Worm (Caenorhabditis elegans): ENCODE results near the gene sgn-1.

Gene sgn-1

DNA sequence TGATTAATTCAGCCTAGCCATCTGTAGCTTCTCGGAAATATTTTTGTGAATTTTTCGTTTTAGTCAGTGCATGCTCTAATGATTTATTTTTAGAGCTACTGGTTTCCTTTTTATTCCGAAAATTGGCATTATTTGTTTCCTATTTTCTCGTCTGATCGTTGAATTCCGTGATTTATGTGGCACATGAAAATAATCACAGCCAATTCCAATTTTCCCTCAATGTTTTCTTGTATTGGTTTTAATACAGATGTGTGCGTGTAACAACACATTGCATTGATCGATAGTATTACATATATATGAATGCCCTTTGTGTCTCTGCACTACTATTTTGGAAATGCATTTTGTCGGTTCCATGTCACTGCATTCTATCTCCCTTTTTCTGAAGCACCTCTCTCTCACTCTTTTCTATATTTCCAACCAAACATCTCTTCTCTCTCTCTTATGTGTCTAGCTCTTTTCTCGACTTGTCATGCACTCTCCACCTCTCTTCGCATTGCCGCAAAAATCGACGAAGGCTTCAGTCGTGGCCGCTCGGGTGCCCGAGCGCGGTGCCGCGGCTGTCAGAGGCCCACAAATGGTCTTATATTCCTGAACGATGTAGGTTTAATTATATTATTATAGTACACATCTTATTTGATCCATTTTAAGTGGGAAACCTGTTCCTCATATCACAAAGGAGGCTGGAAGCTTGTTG lies 912 bp upstream of the sgn-1 start:
- TF ChIP-seq vab-15 (tag; optimal IDR thresholded peaks at IDR 0.05) (no peak), ama-1 (optimal IDR thresholded peaks at IDR 0.05) (peak; percentile 79), mep-1 (tag; optimal IDR thresholded peaks at IDR 0.05) (peak; percentile 25), tbx-2 (tag; optimal IDR thresholded peaks at IDR 0.05) (no peak), rnt-1 (tag; optimal IDR thresholded peaks at IDR 0.05) (peak; percentile 12), lin-14 (GFP tag; optimal IDR thresholded peaks at IDR 0.05) (peak; percentile 62), skn-1 (tag; optimal IDR thresholded peaks at IDR 0.05) (peak; percentile 8), F16B12.6 (tag; optimal IDR thresholded peaks at IDR 0.05) (peak; percentile 5), C04F5.9 (tag; optimal IDR thresholded peaks at IDR 0.05) (no peak), snu-23 (GFP tag; optimal IDR thresholded peaks at IDR 0.05) (peak; percentile 52), lin-13 (GFP tag; optimal IDR thresholded peaks at IDR 0.05) (no peak), ceh-8 (GFP tag; optimal IDR thresholded peaks at IDR 0.05) (peak; percentile 10), nhr-47 (tag; optimal IDR thresholded peaks at IDR 0.05) (peak; percentile 27), ceh-82 (tag; optimal IDR thresholded peaks at IDR 0.05) (peak in 1 of 3 experiments; percentile 41), fkh-8 (tag; optimal IDR thresholded peaks at IDR 0.05) (peak; percentile 32), efl-1 (optimal IDR thresholded peaks at IDR 0.05) (peak; percentile 28 to 57), efl-1 (GFP tag; optimal IDR thresholded peaks at IDR 0.05 in 1 of 2) (no peak), egl-13 (tag; optimal IDR thresholded peaks at IDR 0.05) (peak; percentile 50), jun-1 (tag; optimal IDR thresholded peaks at IDR 0.05) (peak; percentile 30), ces-1 (GFP tag; optimal IDR thresholded peaks at IDR 0.05) (no peak), lir-3 (tag; optimal IDR thresholded peaks at IDR 0.05; ENCODE audit: poor library complexity) (no peak), Y116A8C.19 (tag; optimal IDR thresholded peaks at IDR 0.05; ENCODE audit: borderline replicate concordance) (no peak), swsn-7 (tag; optimal IDR thresholded peaks at IDR 0.05) (peak; percentile 7), lsy-2 (tag; optimal IDR thresholded peaks at IDR 0.05) (peak; percentile 9 to 54), lin-35 (GFP tag; optimal IDR thresholded peaks at IDR 0.05) (peak in 1 of 2 experiments; percentile 26), nhr-85 (tag) (no peak), nhr-90 (tag; optimal IDR thresholded peaks at IDR 0.05; ENCODE audit: poor library complexity) (peak; percentile 19), fos-1 (tag; optimal IDR thresholded peaks at IDR 0.05) (peak; percentile 24), fkh-4 (tag; optimal IDR thresholded peaks at IDR 0.05; ENCODE audit: borderline replicate concordance) (peak; percentile 78), dpl-1 (GFP tag; optimal IDR thresholded peaks at IDR 0.05) (peak in 1 of 3 experiments; percentile 26), hlh-17 (GFP tag; optimal IDR thresholded peaks at IDR 0.05; ENCODE audit: borderline replicate concordance) (no peak), unc-130 (tag; optimal IDR thresholded peaks at IDR 0.05) (no peak), zag-1 (tag; optimal IDR thresholded peaks at IDR 0.05) (peak; percentile 37), hlh-4 (tag; optimal IDR thresholded peaks at IDR 0.05) (no peak), xbp-1 (tag; optimal IDR thresholded peaks at IDR 0.05) (peak; percentile 3), sptf-1 (tag; optimal IDR thresholded peaks at IDR 0.05) (no peak), dsc-1 (tag; optimal IDR thresholded peaks at IDR 0.05) (peak; percentile 97), nhr-71 (tag; optimal IDR thresholded peaks at IDR 0.05) (peak; percentile 52), unc-86 (tag; optimal IDR thresholded peaks at IDR 0.05) (peak; percentile 30)

ce11 chrII:8776504-8776903 lies 7.0 kb downstream of the sgn-1 start:
- TF ChIP-seq unc-98 (GFP tag; IDR thresholded peaks at IDR 0.05): no peak
- TF ChIP-seq isw-1 (GFP tag; IDR thresholded peaks at IDR 0.05): no peak
- no peak for TF ChIP-seq nhr-20 (tag; optimal IDR thresholded peaks at IDR 0.05)
- TF ChIP-seq lir-3 (tag; optimal IDR thresholded peaks at IDR 0.05; ENCODE audit: poor library complexity): no peak
- TF ChIP-seq pqm-1 (tag; optimal IDR thresholded peaks at IDR 0.05): no peak
- no peak for TF ChIP-seq tlp-1 (tag; optimal IDR thresholded peaks at IDR 0.05)
- TF ChIP-seq ceh-63 (GFP tag; optimal IDR thresholded peaks at IDR 0.05): no peak
- no peak for TF ChIP-seq fkh-10 (GFP tag; optimal IDR thresholded peaks at IDR 0.05)

All from whole organism, L1 larva.